Worm (Caenorhabditis elegans) whole organism, late embryonic: Measurements from ENCODE around the gene mam-5.

ENCODE experiments used
- C08G9.2 ChIP-seq: sonication (generic microtip); optimal IDR thresholded peaks from 2 replicates; lab custom pipeline; 2016; ENCODE audit warnings: mild to moderate bottlenecking, missing genetic modification characterization, moderate library complexity, missing compliant biosample characterization
- C38D4.7 ChIP-seq: fragments of 200-800 bp; sonication (Bioruptor generic); optimal IDR thresholded peaks from 2 replicates; lab custom pipeline; 2018; ENCODE audit warnings: mild to moderate bottlenecking, missing genetic modification characterization, moderate library complexity, missing compliant biosample characterization
- F13H6.1 ChIP-seq: sonication (generic microtip); optimal IDR thresholded peaks from 2 replicates; lab custom pipeline; 2016; ENCODE audit warnings: missing genetic modification characterization, missing compliant biosample characterization
- T23F11.4 ChIP-seq: fragments of 200-800 bp; sonication (Bioruptor generic); optimal IDR thresholded peaks from 2 replicates; lab custom pipeline; 2018; ENCODE audit warnings: mild to moderate bottlenecking, missing genetic modification characterization, missing compliant biosample characterization
- ahr-1 ChIP-seq: sonication (generic microtip); optimal IDR thresholded peaks from 2 replicates; lab custom pipeline; 2016; ENCODE audit warnings: missing genetic modification characterization, missing compliant biosample characterization
- ama-1 ChIP-seq: fragments of 150-350 bp; optimal IDR thresholded peaks from 2 replicates; lab custom pipeline; 2014
- ceh-14 ChIP-seq: sonication (generic microtip); optimal IDR thresholded peaks from 2 replicates; lab custom pipeline; 2016; ENCODE audit warnings: missing genotype, missing genetic modification characterization, missing compliant biosample characterization
- ceh-18 ChIP-seq: sonication (generic microtip); optimal IDR thresholded peaks from 2 replicates; lab custom pipeline; 2016; ENCODE audit warnings: missing genetic modification characterization, missing compliant biosample characterization
- ceh-2 ChIP-seq: sonication (generic microtip); optimal IDR thresholded peaks from 2 replicates; lab custom pipeline; 2016; ENCODE audit warnings: missing genotype, missing genetic modification characterization, missing compliant biosample characterization
- ceh-31 ChIP-seq: sonication (generic microtip); optimal IDR thresholded peaks from 2 replicates; lab custom pipeline; 2016; ENCODE audit warnings: missing genetic modification characterization, missing compliant biosample characterization
- ceh-34 ChIP-seq: sonication (generic microtip); optimal IDR thresholded peaks from 2 replicates; lab custom pipeline; 2016; ENCODE audit warnings: mild to moderate bottlenecking, missing genetic modification characterization, missing compliant biosample characterization
- ceh-48 ChIP-seq: sonication (generic microtip); optimal IDR thresholded peaks from 2 replicates; lab custom pipeline; 2016; ENCODE audit warnings: missing genetic modification characterization, inconsistent platforms, missing compliant biosample characterization
- ceh-9 ChIP-seq: sonication (generic microtip); optimal IDR thresholded peaks from 2 replicates; lab custom pipeline; 2016; ENCODE audit warnings: mild to moderate bottlenecking, missing genetic modification characterization, inconsistent platforms, missing compliant biosample characterization
- che-1 ChIP-seq: sonication (generic microtip); optimal IDR thresholded peaks from 2 replicates; lab custom pipeline; 2016; ENCODE audit warnings: mild to moderate bottlenecking, missing genetic modification characterization, missing compliant biosample characterization
- dve-1 ChIP-seq: sonication (generic microtip); optimal IDR thresholded peaks from 2 replicates; lab custom pipeline; 2017; ENCODE audit warnings: antibody characterized with exemption, mild to moderate bottlenecking, missing genetic modification characterization, missing compliant biosample characterization
- elt-2 ChIP-seq: sonication (generic microtip); optimal IDR thresholded peaks from 2 replicates; lab custom pipeline; 2016; ENCODE audit warnings: missing genetic modification reagents, missing genetic modification characterization, missing compliant biosample characterization
- elt-4 ChIP-seq: sonication (generic microtip); optimal IDR thresholded peaks from 2 replicates; lab custom pipeline; 2016; ENCODE audit warnings: missing genetic modification characterization, missing compliant biosample characterization
- ets-4 ChIP-seq: sonication (generic microtip); optimal IDR thresholded peaks from 2 replicates; lab custom pipeline; 2016; ENCODE audit warnings: missing genetic modification characterization, missing compliant biosample characterization
- fkh-10 ChIP-seq: fragments of 150-350 bp; optimal IDR thresholded peaks from 2 replicates; lab custom pipeline; 2014; ENCODE audit warnings: missing biosample characterization, missing genetic modification reagents, missing genetic modification characterization
- fkh-6 ChIP-seq: sonication (generic microtip); optimal IDR thresholded peaks from 2 replicates; lab custom pipeline; 2016; ENCODE audit warnings: missing genetic modification characterization, missing compliant biosample characterization
- hlh-13 ChIP-seq: fragments of 200-800 bp; sonication (Bioruptor generic); optimal IDR thresholded peaks from 2 replicates; lab custom pipeline; 2018; ENCODE audit warnings: mild to moderate bottlenecking, missing genetic modification characterization, missing compliant biosample characterization
- hlh-6 ChIP-seq: sonication (generic microtip); optimal IDR thresholded peaks from 2 replicates; lab custom pipeline; 2016; ENCODE audit warnings: missing genotype, missing genetic modification characterization, missing compliant biosample characterization
- madf-2 ChIP-seq: sonication (generic microtip); optimal IDR thresholded peaks from 2 replicates; lab custom pipeline; 2017; ENCODE audit warnings: missing genetic modification characterization, missing compliant biosample characterization
- mec-3 ChIP-seq: sonication (generic microtip); optimal IDR thresholded peaks from 2 replicates; lab custom pipeline; 2016; ENCODE audit warnings: borderline replicate concordance, missing genetic modification characterization, missing compliant biosample characterization
- nfya-1 ChIP-seq: sonication (generic microtip); optimal IDR thresholded peaks from 2 replicates; lab custom pipeline; 2017; ENCODE audit warnings: missing genetic modification characterization, mild to moderate bottlenecking, missing compliant biosample characterization, antibody characterized with exemption, moderate library complexity
- nhr-232 ChIP-seq: sonication (generic microtip); optimal IDR thresholded peaks from 2 replicates; lab custom pipeline; 2016; ENCODE audit warnings: missing genetic modification characterization, missing compliant biosample characterization
- npax-4 ChIP-seq: sonication (generic microtip); optimal IDR thresholded peaks from 2 replicates; lab custom pipeline; 2016; ENCODE audit warnings: missing genetic modification characterization, missing compliant biosample characterization
- odd-2 ChIP-seq: sonication (generic microtip); optimal IDR thresholded peaks from 2 replicates; lab custom pipeline; 2017; ENCODE audit warnings: antibody characterized with exemption, mild to moderate bottlenecking, missing genetic modification characterization, missing compliant biosample characterization
- pax-1 ChIP-seq: fragments of 150-350 bp; optimal IDR thresholded peaks from 2 replicates; lab custom pipeline; 2014; ENCODE audit warnings: missing biosample characterization, missing genetic modification characterization
- pqm-1 ChIP-seq: sonication (generic microtip); optimal IDR thresholded peaks from 2 replicates; lab custom pipeline; 2016; ENCODE audit warnings: missing genetic modification characterization, missing compliant biosample characterization
- sdc-2 ChIP-seq: sonication (generic microtip); optimal IDR thresholded peaks from 2 replicates; lab custom pipeline; 2016; ENCODE audit warnings: missing genotype, missing genetic modification characterization, missing compliant biosample characterization
- tbx-2 ChIP-seq: sonication (generic microtip); optimal IDR thresholded peaks from 2 replicates; lab custom pipeline; 2016; ENCODE audit warnings: missing genetic modification characterization, missing compliant biosample characterization
- tbx-7 ChIP-seq: sonication (generic microtip); optimal IDR thresholded peaks from 2 replicates; lab custom pipeline; 2016; ENCODE audit warnings: missing genotype, missing genetic modification characterization, missing compliant biosample characterization
- unc-3 ChIP-seq, 2 experiments: fragments of 200-800 bp in 1 of 2; sonication (Bioruptor generic) in 1 of 2; sonication (generic microtip) in 1 of 2; conservative IDR thresholded peaks in 1 of 2; optimal IDR thresholded peaks in 1 of 2; 2 replicates each; pipeline versions ENCODE4 v1.3.6 to Lab custom; 2016 to 2022; ENCODE audit warnings: missing compliant biosample characterization in 2 of 2, missing genetic modification characterization in 2 of 2, missing genetic modification reagents in 1 of 2
- unc-42 ChIP-seq: sonication (generic microtip); optimal IDR thresholded peaks from 2 replicates; lab custom pipeline; 2016; ENCODE audit warnings: missing genotype, missing genetic modification characterization, missing compliant biosample characterization
- unc-55 ChIP-seq: sonication (generic microtip); optimal IDR thresholded peaks from 2 replicates; lab custom pipeline; 2017; ENCODE audit warnings: missing biosample characterization, missing genetic modification reagents, missing genetic modification characterization
- unc-86 ChIP-seq: sonication (generic microtip); optimal IDR thresholded peaks from 2 replicates; lab custom pipeline; 2016; ENCODE audit warnings: missing genetic modification characterization, missing compliant biosample characterization
- zip-5 ChIP-seq: sonication (generic microtip); optimal IDR thresholded peaks from 2 replicates; lab custom pipeline; 2016; ENCODE audit warnings: missing genetic modification characterization, missing compliant biosample characterization
- ztf-16 ChIP-seq: sonication (generic microtip); optimal IDR thresholded peaks from 2 replicates; lab custom pipeline; 2017; ENCODE audit warnings: missing genetic modification characterization, missing compliant biosample characterization

Gene mam-5

DNA sequence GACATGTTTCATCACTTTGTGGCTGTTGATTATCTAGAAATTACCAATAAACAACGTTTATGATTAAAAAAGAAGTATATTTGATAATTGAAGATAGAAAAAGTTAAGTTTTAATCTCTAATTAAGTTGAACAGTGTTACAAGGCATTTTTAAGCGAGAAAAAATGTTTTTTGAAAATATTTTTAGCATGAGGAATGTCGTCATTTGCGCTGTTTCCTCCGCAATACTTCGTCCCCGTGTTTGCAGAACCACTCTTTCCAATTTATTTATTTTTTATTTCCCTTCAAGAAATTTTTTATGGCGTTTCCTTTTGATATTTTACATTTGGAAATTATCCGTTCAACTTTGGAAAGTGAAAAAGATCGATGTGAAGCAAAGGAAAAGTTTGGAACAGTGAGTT, 39.1 kb downstream of the mam-5 start, which contains the start of the genes rde-1 and trpp-6:
Gene rde-1, minus strand, starts transcription at position 33 of the 400 bp plus-strand sequence.
Gene trpp-6, plus strand, starts transcription at position 286 of the 400 bp plus-strand sequence.
- TF ChIP-seq T23F11.4 (no peak), mec-3 (tag; lab: Kevin White, UChicago) (no peak), zip-5 (no peak), unc-55 (no peak), che-1 (tag; lab: Kevin White, UChicago) (no peak), F13H6.1 (tag; lab: Kevin White, UChicago) (no peak), dve-1 (tag; lab: Kevin White, UChicago) (no peak), tbx-7 (no peak), madf-2 (tag; lab: Kevin White, UChicago) (no peak), ztf-16 (tag; lab: Kevin White, UChicago) (no peak), elt-2 (tag; lab: Kevin White, UChicago) (no peak), unc-42 (tag; lab: Kevin White, UChicago) (no peak), ahr-1 (tag; lab: Kevin White, UChicago) (no peak), odd-2 (tag; lab: Kevin White, UChicago) (no peak), ceh-34 (tag; lab: Kevin White, UChicago) (no peak), fkh-10 (GFP tag; lab: Kevin White, UChicago) (no peak), npax-4 (no peak), hlh-6 (no peak)
- TF ChIP-seq, all 69 proteins: peak for 0

DNA sequence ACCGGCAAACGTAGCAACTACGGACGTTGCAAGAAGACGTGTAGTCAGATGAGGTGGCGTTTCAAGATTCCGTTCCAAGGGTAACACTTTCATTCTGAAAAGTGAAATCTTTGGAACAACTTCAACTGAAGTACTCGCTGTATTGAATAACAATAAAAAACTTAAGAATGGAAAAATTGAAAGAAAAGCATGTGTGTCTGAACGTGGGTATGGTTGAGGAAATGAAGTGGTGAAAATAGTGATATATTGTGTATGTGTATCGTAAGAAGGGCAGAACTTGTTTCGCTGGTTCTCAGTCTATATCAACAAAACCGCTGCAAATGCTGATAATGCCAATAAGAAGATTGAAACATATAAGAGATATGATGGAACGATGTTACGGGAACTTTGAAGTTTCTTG, 43.3 kb downstream of the mam-5 start, which contains the start of gene K08H10.6:
Gene K08H10.6, minus strand, starts transcription at position 101 of the 400 bp plus-strand sequence.
- TF ChIP-seq ceh-34 (tag; lab: Kevin White, UChicago), result no peak

DNA sequence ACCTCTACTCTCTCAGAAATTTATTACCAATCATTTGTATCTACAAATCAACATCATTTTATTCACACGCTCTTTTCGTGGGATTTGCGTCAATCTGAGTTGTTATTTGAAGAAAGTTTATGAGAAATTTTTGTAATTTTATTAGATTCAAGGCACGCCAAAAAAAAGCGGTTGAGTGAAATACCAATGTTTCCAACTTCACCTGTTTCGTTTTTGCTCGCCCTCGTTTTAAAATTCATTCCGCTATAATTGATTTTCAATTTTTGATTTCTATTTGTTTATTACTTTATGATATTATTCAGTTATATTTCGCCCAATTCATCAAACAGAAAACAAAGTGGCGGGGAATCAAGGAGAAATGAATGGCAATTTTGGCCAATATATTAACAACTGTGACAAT, 48.3 kb downstream of the mam-5 start, which contains the start of gene K08H10.10:
Gene K08H10.10, plus strand, starts transcription at position 301 of the 400 bp plus-strand sequence.
- TF ChIP-seq ceh-14 (tag; lab: Kevin White, UChicago) (no peak), ceh-31 (tag; lab: Kevin White, UChicago) (no peak), elt-4 (tag; lab: Kevin White, UChicago) (no peak), fkh-10 (GFP tag; lab: Kevin White, UChicago) (no peak), hlh-13 (no peak), unc-3 (GFP tag; conservative IDR thresholded peaks at IDR 0.05; lab: Robert Waterston, UW) (no peak), unc-3 (tag; optimal IDR thresholded peaks at IDR 0.05; lab: Kevin White, UChicago) (no peak), dve-1 (tag; lab: Kevin White, UChicago) (no peak), ama-1 (lab: Kevin White, UChicago) (no peak), ahr-1 (tag; lab: Kevin White, UChicago) (no peak), elt-2 (tag; lab: Kevin White, UChicago) (no peak), mec-3 (tag; lab: Kevin White, UChicago) (no peak), pqm-1 (no peak), unc-86 (tag; lab: Kevin White, UChicago) (no peak), tbx-2 (tag; lab: Kevin White, UChicago) (no peak), ceh-2 (tag; lab: Kevin White, UChicago) (no peak), ceh-18 (tag; lab: Kevin White, UChicago) (no peak), ztf-16 (tag; lab: Kevin White, UChicago) (no peak)
- TF ChIP-seq, all 69 proteins: peak for 0

DNA sequence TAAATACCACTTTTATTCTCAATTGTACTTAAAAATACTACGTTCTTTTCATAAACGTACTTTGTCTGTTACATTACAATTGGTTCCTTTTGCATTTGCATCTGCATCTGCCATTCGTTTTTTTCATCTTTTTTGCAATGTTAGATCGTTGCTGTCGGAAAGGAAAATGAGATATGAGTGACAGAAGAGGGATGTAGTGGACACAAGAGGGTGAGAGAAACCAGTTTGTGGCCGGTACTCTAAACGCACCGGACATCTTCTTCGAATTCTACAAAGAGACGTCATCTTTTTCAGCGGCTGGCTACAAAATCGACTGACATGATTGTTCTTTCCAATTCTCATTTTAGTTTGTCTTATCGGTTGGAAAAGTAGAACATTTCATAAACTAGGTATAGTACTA, 50.2 kb downstream of the mam-5 start:
- TF ChIP-seq ceh-9 (tag; lab: Kevin White, UChicago) (no peak), pax-1 (tag; lab: Kevin White, UChicago) (no peak), ets-4 (tag; lab: Kevin White, UChicago) (no peak), ama-1 (lab: Kevin White, UChicago) (no peak), unc-42 (tag; lab: Kevin White, UChicago) (no peak), ceh-14 (tag; lab: Kevin White, UChicago) (no peak)

DNA sequence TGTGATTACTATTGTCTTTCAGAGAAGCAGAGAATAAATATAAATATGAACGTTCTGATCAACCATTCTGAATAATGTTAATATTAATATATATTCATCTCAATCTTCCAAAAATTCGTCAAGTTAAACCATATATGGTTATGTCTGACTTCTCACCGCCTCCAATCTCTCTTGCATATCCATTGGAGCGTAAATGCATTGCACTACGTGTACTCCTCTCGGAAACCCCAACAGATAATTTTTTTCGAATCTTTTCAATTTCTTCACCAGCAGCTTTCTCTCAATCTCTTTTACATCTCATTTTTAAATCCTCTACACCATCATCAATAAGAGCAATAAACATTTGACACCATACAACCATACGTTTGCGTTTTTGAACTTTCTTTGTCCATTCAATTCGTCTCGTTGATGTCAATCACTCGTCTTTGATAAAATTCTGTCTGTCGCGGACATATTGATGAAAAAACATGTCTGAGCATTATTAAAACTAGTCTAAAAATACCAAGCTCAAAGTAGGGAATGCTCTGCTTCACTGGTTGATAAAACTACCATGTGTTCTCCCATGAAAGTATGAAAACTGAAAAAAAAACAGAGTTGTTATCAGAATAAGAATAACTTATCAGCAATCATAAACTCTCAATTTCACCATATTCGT, 50.9 kb downstream of the mam-5 start:
- TF ChIP-seq ceh-9 (tag; lab: Kevin White, UChicago), result no peak
- no peak for TF ChIP-seq madf-2 (tag; lab: Kevin White, UChicago)
- TF ChIP-seq sdc-2 (tag; lab: Kevin White, UChicago), result no peak
- no peak for TF ChIP-seq nhr-232
- TF ChIP-seq T23F11.4, result no peak
- no peak for TF ChIP-seq C08G9.2 (tag; lab: Kevin White, UChicago)
- TF ChIP-seq fkh-6 (tag; lab: Kevin White, UChicago), result no peak
- peak; percentile 34 for TF ChIP-seq nfya-1 (tag; lab: Kevin White, UChicago)
- TF ChIP-seq tbx-7, result no peak
- peak; percentile 18 for TF ChIP-seq ceh-18 (tag; lab: Kevin White, UChicago)
- TF ChIP-seq ets-4 (tag; lab: Kevin White, UChicago), result no peak
- TF ChIP-seq pax-1 (tag; lab: Kevin White, UChicago), result peak; percentile 20
- TF ChIP-seq unc-55, result peak; percentile 20
- TF ChIP-seq ceh-48 (tag; lab: Kevin White, UChicago), result no peak
- no peak for TF ChIP-seq C38D4.7 (GFP tag; lab: Kevin White, UChicago)
